Worm (Caenorhabditis elegans) whole organism, early embryonic: ENCODE data around the gene Y43F8B.11.

ENCODE experiments used
- B0310.2 ChIP-seq: sonication (generic microtip); optimal IDR thresholded peaks from 2 replicates; lab custom pipeline; 2016; ENCODE audit warnings: mild to moderate bottlenecking, missing genetic modification characterization, missing compliant biosample characterization
- F13C5.2 ChIP-seq: sonication (generic microtip); optimal IDR thresholded peaks from 2 replicates; lab custom pipeline; 2017; ENCODE audit warnings: mild to moderate bottlenecking, missing genetic modification characterization, inconsistent platforms, missing compliant biosample characterization
- aly-1 ChIP-seq: sonication (generic microtip); optimal IDR thresholded peaks from 2 replicates; lab custom pipeline; 2016; ENCODE audit warnings: missing genetic modification characterization, missing compliant biosample characterization
- ama-1 ChIP-seq: fragments of 150-350 bp; optimal IDR thresholded peaks from 2 replicates; lab custom pipeline; 2014
- ceh-13 ChIP-seq: fragments of 200-800 bp; sonication (Bioruptor generic); optimal IDR thresholded peaks from 2 replicates; lab custom pipeline; 2018; ENCODE audit warnings: mild to moderate bottlenecking, missing genetic modification characterization, missing compliant biosample characterization
- ceh-36 ChIP-seq: sonication (generic microtip); optimal IDR thresholded peaks from 2 replicates; lab custom pipeline; 2016; ENCODE audit warnings: missing genetic modification characterization, inconsistent platforms, missing compliant biosample characterization
- ets-7 ChIP-seq: sonication (generic microtip); optimal IDR thresholded peaks from 2 replicates; lab custom pipeline; 2016; ENCODE audit warnings: missing genotype, missing genetic modification characterization, missing compliant biosample characterization
- flt-1 ChIP-seq: fragments of 200-800 bp; sonication (Bioruptor generic); IDR thresholded peaks from 2 replicates; pipeline ENCODE4 v1.3.6; 2022; ENCODE audit warnings: missing genetic modification characterization, missing compliant biosample characterization
- hmbx-1 ChIP-seq: sonication (generic microtip); optimal IDR thresholded peaks from 2 replicates; lab custom pipeline; 2016; ENCODE audit warnings: mild to moderate bottlenecking, missing genetic modification characterization, missing compliant biosample characterization
- hmg-4 ChIP-seq: fragments of 200-800 bp; sonication (Bioruptor generic); optimal IDR thresholded peaks from 2 replicates; lab custom pipeline; 2018; ENCODE audit warnings: mild to moderate bottlenecking, missing genetic modification characterization, missing compliant biosample characterization
- hnd-1 ChIP-seq: sonication (generic microtip); optimal IDR thresholded peaks from 2 replicates; lab custom pipeline; 2016; ENCODE audit warnings: missing genetic modification characterization, missing compliant biosample characterization
- pes-1 ChIP-seq: fragments of 200-800 bp; sonication (Bioruptor generic); IDR thresholded peaks from 2 replicates; pipeline ENCODE4 v1.3.6; 2022; ENCODE audit warnings: missing genetic modification reagents, missing genetic modification characterization, missing compliant biosample characterization
- scrt-1 ChIP-seq: fragments of 200-800 bp; sonication (Bioruptor generic); IDR thresholded peaks from 2 replicates; pipeline ENCODE4 v1.3.6; 2022; ENCODE audit warnings: missing genetic modification characterization, missing compliant biosample characterization
- sea-1 ChIP-seq: fragments of 200-800 bp; sonication (Bioruptor generic); conservative IDR thresholded peaks from 2 replicates; pipeline ENCODE4 v1.3.6; 2022; ENCODE audit warnings: missing genetic modification characterization, missing compliant biosample characterization
- tbx-11 ChIP-seq: fragments of 200-800 bp; sonication (Bioruptor generic); IDR thresholded peaks from 2 replicates; pipeline ENCODE4 v1.3.6; 2022; ENCODE audit warnings: missing genetic modification characterization, missing compliant biosample characterization
- tbx-37 ChIP-seq: fragments of 200-800 bp; sonication (Bioruptor generic); conservative IDR thresholded peaks from 2 replicates; pipeline ENCODE4 v1.3.6; 2022; ENCODE audit warnings: missing genetic modification reagents, missing genetic modification characterization, missing compliant biosample characterization
- tra-4 ChIP-seq: sonication (generic microtip); optimal IDR thresholded peaks from 2 replicates; lab custom pipeline; 2017; ENCODE audit warnings: missing genetic modification characterization, missing compliant biosample characterization

The Y43F8B.11 gene

DNA sequence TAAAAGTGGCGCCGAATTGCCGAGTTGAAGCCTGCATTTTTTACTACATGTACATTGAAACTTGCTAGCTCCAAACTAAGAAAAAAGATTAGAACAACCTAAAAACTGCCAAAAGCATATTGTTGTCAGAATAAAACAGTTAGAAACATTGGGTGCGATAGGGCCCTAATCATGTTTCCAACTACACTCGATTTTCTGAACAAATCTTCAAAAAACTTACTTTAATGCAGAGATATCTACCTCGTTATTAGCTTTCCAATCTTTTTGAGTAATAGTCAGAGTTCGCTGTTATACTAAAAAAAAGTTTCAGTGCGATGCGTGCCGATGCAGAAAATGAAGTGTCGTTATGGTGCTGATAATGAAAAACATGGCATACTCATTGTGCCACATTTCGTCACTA lies 14.8 kb upstream of the Y43F8B.11 start, which contains the start of the genes Y43F8B.13 and Y43F8B.14:
Gene Y43F8B.13 (plus strand): TSS at position 301 of the 400 bp plus-strand sequence.
Gene Y43F8B.14 (minus strand): TSS at position 322 of the 400 bp plus-strand sequence.
- TF ChIP-seq pes-1 (GFP tag; lab: Robert Waterston, UW), result no peak
- TF ChIP-seq ama-1 (lab: Kevin White, UChicago), result no peak
- TF ChIP-seq ceh-13 (GFP tag; lab: Kevin White, UChicago), result no peak
- no peak for TF ChIP-seq hmg-4
- no peak for TF ChIP-seq tra-4 (tag; lab: Kevin White, UChicago)
- TF ChIP-seq tbx-11 (GFP tag; lab: Robert Waterston, UW), result no peak
- TF ChIP-seq sea-1, result no peak
- TF ChIP-seq tbx-37 (GFP tag; lab: Robert Waterston, UW), result no peak
- no peak for TF ChIP-seq hnd-1
- TF ChIP-seq hmbx-1, result no peak
- TF ChIP-seq B0310.2 (tag; lab: Kevin White, UChicago), result no peak
- no peak for TF ChIP-seq F13C5.2 (tag; lab: Kevin White, UChicago)
- no peak for TF ChIP-seq ceh-36 (tag; lab: Kevin White, UChicago)
- TF ChIP-seq scrt-1 (GFP tag; lab: Robert Waterston, UW), result no peak
- no peak for TF ChIP-seq flt-1
- no peak for TF ChIP-seq aly-1 (tag; lab: Kevin White, UChicago)

DNA sequence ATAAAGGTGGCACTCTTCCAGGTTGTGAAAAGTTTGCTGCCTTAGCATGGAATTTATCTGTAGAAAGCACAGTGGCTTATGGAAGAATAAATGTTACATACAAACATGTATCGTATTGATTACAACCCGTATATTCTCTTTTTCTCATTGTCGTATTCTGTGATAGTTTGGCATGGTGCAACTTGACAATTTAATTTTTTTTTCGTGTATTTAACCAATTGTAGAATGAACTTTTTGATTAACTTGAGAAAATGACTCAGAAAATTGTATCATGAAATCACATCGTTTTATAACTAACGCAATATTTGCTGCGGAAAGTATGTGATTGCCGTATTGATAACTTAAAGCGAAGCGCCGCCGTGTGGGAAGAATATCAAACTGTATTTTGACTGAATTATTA lies 13.4 kb upstream of the Y43F8B.11 start, which contains the start of gene Y43F8B.24:
Gene Y43F8B.24 (plus strand): TSS at position 301 of the 400 bp plus-strand sequence.
- no peak for TF ChIP-seq ets-7 (tag; lab: Kevin White, UChicago)

DNA sequence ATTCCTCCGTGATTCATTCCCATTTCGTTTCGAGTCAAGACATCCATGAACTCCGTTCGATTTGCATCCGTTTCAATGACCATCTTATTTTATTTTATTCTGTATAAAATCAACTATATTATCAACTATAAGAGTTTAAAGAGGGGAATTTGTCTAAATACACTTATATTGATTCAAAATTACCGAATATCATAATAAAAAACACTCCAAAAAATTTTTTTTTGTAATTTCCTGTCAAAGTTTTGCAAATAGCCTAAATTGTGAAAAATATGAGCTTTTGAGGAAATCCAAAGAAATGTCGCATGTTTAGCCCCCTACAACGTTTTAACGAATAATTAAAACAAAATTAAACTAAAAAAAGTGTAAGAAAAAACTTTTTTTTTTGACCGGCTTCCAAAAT lies 8.5 kb upstream of the Y43F8B.11 start, which contains the start of gene Y43F8B.15:
Gene Y43F8B.15 (minus strand): TSS at position 101 of the 400 bp plus-strand sequence.
- no peak for TF ChIP-seq ets-7 (tag; lab: Kevin White, UChicago)

DNA sequence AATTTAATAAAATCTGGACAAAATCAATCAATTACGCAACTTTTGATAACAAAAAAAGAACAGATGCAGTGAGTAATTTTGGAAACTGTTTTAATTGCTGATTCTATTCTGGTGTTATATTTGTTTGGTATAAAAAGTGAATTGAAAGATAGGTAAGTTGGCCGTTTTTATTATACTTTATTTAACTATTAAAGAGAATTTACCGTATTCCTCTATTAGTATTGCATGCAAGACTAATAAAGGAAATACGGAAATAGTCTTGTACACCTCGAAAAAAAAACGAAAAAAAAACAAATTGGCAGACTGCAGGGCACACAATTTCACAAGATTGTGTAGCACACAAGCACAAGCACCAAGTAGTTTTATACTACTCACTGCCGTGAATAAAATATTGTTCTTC lies 7.9 kb upstream of the Y43F8B.11 start, which contains the start of gene Y43F8B.25:
Gene Y43F8B.25 (plus strand): TSS at position 301 of the 400 bp plus-strand sequence.
- TF ChIP-seq hmg-4, result no peak
- TF ChIP-seq ama-1 (lab: Kevin White, UChicago), result no peak
- TF ChIP-seq scrt-1 (GFP tag; lab: Robert Waterston, UW), result no peak
- TF ChIP-seq hnd-1, result no peak

DNA sequence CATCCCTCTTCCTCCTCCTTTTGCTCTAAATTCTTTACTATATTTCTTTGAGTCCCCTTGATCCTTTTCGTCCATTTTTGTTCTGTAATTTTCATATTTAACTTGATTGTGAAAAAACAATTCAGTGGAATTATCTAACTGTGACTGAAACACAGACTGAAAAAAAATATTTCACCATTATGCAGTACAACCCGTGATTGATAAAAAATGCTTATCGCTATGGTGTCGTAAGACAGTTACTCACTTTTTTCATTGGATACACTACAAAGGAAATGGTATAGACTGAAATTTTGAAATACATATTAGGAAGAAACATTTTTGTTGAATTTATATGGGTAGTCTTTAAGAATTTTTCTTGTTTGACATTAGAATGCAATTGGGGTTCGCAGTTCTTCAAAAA lies 2.9 kb upstream of the Y43F8B.11 start, which contains the start of gene Y43F8B.23:
Gene Y43F8B.23 (minus strand): TSS at position 75 of the 400 bp plus-strand sequence.
- TF ChIP-seq tbx-37 (GFP tag; lab: Robert Waterston, UW) (no peak), pes-1 (GFP tag; lab: Robert Waterston, UW) (no peak), ama-1 (lab: Kevin White, UChicago) (no peak), flt-1 (no peak), hmbx-1 (no peak), ceh-36 (tag; lab: Kevin White, UChicago) (no peak)

DNA sequence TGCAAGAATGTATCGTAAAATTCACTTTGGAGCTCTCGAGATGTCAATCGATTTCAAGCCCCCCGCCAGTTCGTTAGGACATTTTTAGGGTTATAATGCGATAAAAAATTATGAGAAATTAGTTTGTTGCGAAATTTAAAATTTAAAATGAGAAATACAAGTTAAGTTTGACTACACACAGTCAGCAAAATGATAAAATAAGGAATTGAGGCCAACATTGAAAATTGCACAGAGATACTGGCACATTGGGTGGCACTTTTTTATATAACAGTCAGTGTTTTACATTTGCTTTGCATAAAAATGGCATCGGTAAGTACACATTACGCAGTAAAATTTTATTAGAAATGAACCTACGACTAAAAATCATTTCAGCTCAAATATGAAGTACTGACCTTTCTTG lies 2.4 kb upstream of the Y43F8B.11 start, which contains the start of gene Y43F8B.12:
Gene Y43F8B.12 (plus strand): TSS at position 301 of the 400 bp plus-strand sequence.
- TF ChIP-seq F13C5.2 (tag; lab: Kevin White, UChicago), result no peak
- TF ChIP-seq flt-1, result no peak
- no peak for TF ChIP-seq ceh-13 (GFP tag; lab: Kevin White, UChicago)
- TF ChIP-seq tbx-11 (GFP tag; lab: Robert Waterston, UW), result no peak
- no peak for TF ChIP-seq B0310.2 (tag; lab: Kevin White, UChicago)
- TF ChIP-seq ets-7 (tag; lab: Kevin White, UChicago), result no peak
- no peak for TF ChIP-seq tbx-37 (GFP tag; lab: Robert Waterston, UW)
- TF ChIP-seq hmg-4, result no peak
- no peak for TF ChIP-seq scrt-1 (GFP tag; lab: Robert Waterston, UW)
- no peak for TF ChIP-seq ceh-36 (tag; lab: Kevin White, UChicago)
- TF ChIP-seq sea-1, result no peak
- TF ChIP-seq aly-1 (tag; lab: Kevin White, UChicago), result no peak
- no peak for TF ChIP-seq tra-4 (tag; lab: Kevin White, UChicago)
- no peak for TF ChIP-seq pes-1 (GFP tag; lab: Robert Waterston, UW)
- TF ChIP-seq ama-1 (lab: Kevin White, UChicago), result no peak

DNA sequence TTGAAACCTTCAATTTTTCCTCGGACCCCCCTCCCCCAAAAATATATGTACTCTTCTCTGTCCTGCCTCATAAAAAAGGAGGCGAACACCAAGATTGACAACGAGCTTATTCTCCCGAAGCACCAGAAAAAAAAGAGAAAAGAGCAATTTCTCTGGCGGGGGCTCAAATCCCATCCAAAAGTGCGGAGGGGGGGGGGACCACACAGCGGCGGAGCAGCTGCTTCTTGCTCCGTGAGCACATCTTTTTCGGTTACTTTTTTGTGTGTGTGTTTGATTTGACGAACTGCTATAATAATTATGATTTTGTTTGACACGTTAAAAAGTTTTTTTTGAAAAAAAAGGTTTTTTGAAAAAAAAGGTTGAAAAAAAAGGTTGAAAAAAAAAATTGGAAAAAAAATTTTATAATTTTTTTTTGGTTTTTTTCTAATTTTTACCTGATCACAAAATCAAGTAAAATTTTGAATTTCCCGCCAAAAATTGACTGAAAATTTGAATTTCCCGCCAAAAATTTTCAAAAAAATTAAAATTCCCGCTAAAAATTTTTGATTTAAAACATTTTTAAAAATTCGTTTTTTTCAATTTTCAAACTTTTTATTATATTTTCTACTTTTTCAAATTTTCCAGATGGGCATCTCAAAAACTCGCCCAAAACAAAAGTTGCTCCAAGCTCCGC lies 3.5 kb downstream of the Y43F8B.11 start, which contains the start of gene Y43F8B.10:
Gene Y43F8B.10 (plus strand): TSS at position 623 of the 673 bp plus-strand sequence.
- TF ChIP-seq hmg-4, result no peak
- TF ChIP-seq tra-4 (tag; lab: Kevin White, UChicago), result no peak
- TF ChIP-seq F13C5.2 (tag; lab: Kevin White, UChicago), result no peak
- no peak for TF ChIP-seq ceh-13 (GFP tag; lab: Kevin White, UChicago)
- TF ChIP-seq hnd-1, result no peak
- no peak for TF ChIP-seq flt-1
- TF ChIP-seq tbx-37 (GFP tag; lab: Robert Waterston, UW), result no peak
- no peak for TF ChIP-seq aly-1 (tag; lab: Kevin White, UChicago)

DNA sequence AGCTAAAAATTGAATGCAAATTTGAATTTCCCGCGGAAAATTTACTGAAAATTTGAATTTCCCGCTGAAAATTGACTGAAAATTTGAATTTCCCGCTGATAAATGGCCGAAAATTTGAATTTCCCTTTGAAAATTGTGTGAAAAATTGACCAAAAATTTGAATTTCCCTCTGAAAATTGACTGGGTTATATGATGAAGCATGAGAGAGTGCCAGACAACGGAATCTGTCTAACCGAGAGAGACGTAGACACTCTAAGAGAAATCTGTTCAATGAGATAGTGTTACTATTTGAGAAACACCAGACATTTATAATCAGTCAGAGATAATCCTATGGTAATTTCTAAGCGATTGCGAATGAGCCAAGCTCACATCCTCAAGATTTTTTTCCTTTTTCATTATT lies 6.8 kb downstream of the Y43F8B.11 start:
- TF ChIP-seq flt-1 (no peak), pes-1 (GFP tag; lab: Robert Waterston, UW) (no peak), scrt-1 (GFP tag; lab: Robert Waterston, UW) (no peak)
